Fruit fly (Drosophila melanogaster): ENCODE results near the gene Nplp4.

The Nplp4 gene

DNA sequence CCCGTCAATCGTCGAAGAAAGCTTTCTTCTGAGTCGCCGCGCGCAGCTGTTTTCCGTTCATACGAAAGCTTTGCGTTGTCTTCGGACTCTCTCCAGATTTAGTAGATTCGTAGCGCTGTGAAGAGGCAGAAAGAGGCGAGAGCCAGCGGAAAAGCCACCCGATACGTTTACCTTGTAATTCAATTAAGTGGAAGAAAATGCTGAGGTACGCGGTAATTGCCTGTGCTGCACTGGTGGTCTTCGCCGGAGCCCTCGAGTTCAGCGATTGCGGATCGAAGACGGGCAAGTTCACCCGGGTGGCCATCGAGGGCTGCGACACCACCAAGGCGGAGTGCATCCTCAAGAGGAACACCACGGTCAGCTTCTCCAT is 20.0 kb upstream of the Nplp4 start, which contains the start of gene Npc2a (continued):
- TF ChIP-seq nom (GFP tag; optimal IDR thresholded peaks at IDR 0.05), result peak; percentile 21

DNA sequence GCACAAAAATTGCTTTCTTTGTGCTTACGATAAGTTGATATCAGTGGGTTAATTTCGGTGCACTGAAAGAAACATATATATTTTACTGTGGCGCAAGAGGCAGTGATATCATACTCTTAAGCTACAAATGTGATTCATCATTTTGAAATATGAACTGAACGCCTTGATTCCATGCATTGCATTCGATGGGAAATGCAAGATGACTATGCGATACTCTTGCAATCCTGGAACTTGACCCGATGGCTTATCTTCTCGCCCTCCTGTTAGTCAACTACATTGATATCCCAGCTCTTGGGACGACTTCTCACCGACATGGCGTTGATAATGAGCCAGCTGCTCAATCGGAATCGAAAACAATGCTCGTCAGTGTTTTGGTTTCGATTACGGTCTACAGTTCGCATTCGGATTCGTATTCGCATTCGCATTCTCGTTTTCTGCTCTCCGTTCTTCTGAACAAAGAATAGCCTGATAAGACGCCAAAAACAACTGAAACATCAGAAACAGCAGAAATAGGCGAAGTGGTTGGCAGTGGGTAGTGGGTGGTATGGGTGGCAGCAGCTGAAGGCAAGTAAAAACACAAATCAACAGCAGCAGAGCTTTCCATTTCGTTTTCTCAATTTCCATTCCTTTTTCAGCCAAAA is 18.8 kb upstream of the Nplp4 start:
- TF ChIP-seq luna (GFP tag; optimal IDR thresholded peaks at IDR 0.05) (no peak), CG31224 (GFP tag; IDR thresholded peaks at IDR 0.05) (peak; percentile 53), corto (GFP tag; optimal IDR thresholded peaks at IDR 0.05) (peak; percentile 68), nom (GFP tag; optimal IDR thresholded peaks at IDR 0.05) (peak; percentile 45), lbe (GFP tag; optimal IDR thresholded peaks at IDR 0.05) (peak; percentile 43), bcd (GFP tag; optimal IDR thresholded peaks at IDR 0.05) (no peak), al (GFP tag; IDR thresholded peaks at IDR 0.05) (no peak), CG15696 (tag; optimal IDR thresholded peaks at IDR 0.05) (no peak), CG12942 (GFP tag; optimal IDR thresholded peaks at IDR 0.05) (no peak), HLHmδ (GFP tag; optimal IDR thresholded peaks at IDR 0.05) (no peak), Stat92E (GFP tag; optimal IDR thresholded peaks at IDR 0.05) (no peak), CG10654 (GFP tag; optimal IDR thresholded peaks at IDR 0.05) (no peak), D (optimal IDR thresholded peaks at IDR 0.05) (no peak), D (GFP tag; optimal IDR thresholded peaks at IDR 0.05) (no peak), Bdp1 (GFP tag; optimal IDR thresholded peaks at IDR 0.05) (no peak)

DNA sequence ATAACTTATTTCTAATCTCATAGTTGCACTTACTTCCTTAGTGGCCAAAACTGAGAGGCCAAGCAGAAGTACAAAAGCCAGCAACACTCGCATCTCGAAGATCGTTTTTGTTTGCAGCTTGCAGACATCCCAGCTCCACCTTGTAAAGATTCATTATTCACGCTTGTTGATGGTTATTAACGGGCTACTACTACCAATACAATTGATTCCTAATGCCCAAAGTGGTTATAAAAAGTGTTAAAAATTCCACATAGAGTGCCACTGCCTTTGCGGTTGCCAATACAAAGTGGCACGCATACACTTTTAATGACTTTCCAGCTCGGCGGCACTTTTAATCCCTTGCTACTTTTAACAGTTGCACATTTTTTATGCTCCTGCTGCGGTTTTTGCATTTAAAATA is 16.2 kb upstream of the Nplp4 start, which contains the start of gene Obp22a:
TSS of gene Obp22a (minus strand) at position 101 of the 400 bp plus-strand sequence.
- TF ChIP-seq nau (GFP tag; optimal IDR thresholded peaks at IDR 0.05) (no peak), Atf3 (GFP tag; optimal IDR thresholded peaks at IDR 0.05) (no peak), fd102C (GFP tag; optimal IDR thresholded peaks at IDR 0.05) (no peak), az2 (GFP tag; optimal IDR thresholded peaks at IDR 0.05) (no peak), Deaf1 (tag; optimal IDR thresholded peaks at IDR 0.05) (no peak), sc (optimal IDR thresholded peaks at IDR 0.05) (no peak), sc (GFP tag; optimal IDR thresholded peaks at IDR 0.05) (no peak), emc (GFP tag; optimal IDR thresholded peaks at IDR 0.05) (no peak), zf30C (GFP tag; optimal IDR thresholded peaks at IDR 0.05) (no peak), NFAT (GFP tag; IDR thresholded peaks at IDR 0.05) (no peak), CG12769 (tag; optimal IDR thresholded peaks at IDR 0.05) (no peak), Hey (tag; optimal IDR thresholded peaks at IDR 0.05) (no peak), so (GFP tag; IDR thresholded peaks at IDR 0.05) (no peak), slbo (GFP tag; IDR thresholded peaks at IDR 0.05) (no peak), CG13624 (GFP tag; optimal IDR thresholded peaks at IDR 0.05) (no peak), E2f1 (GFP tag; IDR thresholded peaks at IDR 0.05) (no peak), CG4360 (GFP tag; IDR thresholded peaks at IDR 0.05) (no peak), CG1832 (GFP tag; optimal IDR thresholded peaks at IDR 0.05) (no peak), aop (GFP tag; IDR thresholded peaks at IDR 0.05) (no peak), z (GFP tag; IDR thresholded peaks at IDR 0.05) (no peak), twi (tag; optimal IDR thresholded peaks at IDR 0.05) (no peak)

DNA sequence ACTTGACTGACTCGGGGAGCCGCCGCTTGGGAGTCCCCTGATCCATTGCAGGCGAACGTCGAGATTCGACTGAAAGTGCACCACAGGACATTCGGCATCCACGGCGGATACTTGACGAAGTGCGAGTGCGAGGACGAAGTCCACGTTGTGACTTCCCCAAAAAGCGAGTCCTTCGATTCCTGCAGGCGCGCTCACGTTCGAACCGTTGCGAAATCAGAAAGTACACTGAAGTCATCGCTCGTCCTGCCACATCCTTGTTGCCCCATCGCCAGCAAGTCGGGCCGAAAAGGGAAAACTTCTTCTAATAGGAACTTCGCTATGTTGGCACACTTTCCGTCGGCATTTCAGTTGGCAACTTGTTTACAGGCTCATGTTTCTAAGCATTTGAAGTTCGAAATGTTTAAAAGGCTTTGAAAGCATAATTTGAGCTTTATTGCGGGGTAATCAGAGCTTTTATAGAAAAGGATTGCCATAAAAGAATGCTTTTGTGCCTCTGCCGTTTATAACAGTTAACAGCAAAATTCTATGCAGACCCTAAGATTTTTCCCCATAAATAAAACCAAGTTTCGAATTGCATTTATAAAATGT is 2.0 kb upstream of the Nplp4 start, which contains the start of gene CG33543:
TSS of gene CG33543 (minus strand) at position 232 of the 588 bp plus-strand sequence.
- no peak for TF ChIP-seq Asciz (GFP tag; optimal IDR thresholded peaks at IDR 0.05)
- no peak for TF ChIP-seq CG14667 (GFP tag; IDR thresholded peaks at IDR 0.05)
- no peak for TF ChIP-seq Taf1 (GFP tag; IDR thresholded peaks at IDR 0.05)
- TF ChIP-seq CG18599 (GFP tag; optimal IDR thresholded peaks at IDR 0.05), result no peak
- TF ChIP-seq CG3726 (GFP tag; IDR thresholded peaks at IDR 0.05), result no peak
- peak; percentile 98 for TF ChIP-seq CG11504 (tag; optimal IDR thresholded peaks at IDR 0.05)
- TF ChIP-seq D19B (GFP tag; optimal IDR thresholded peaks at IDR 0.05), result no peak
- 0 out of 3 replicates have a peak, but pooled peaks have one; percentile 27 for TF ChIP-seq CG11560 (tag; IDR thresholded peaks at IDR 0.05)
- TF ChIP-seq Dbx (GFP tag; IDR thresholded peaks at IDR 0.05), result 0 out of 3 replicates have a peak, but pooled peaks have one; percentile 25
- TF ChIP-seq CG18262 (tag; optimal IDR thresholded peaks at IDR 0.05), result no peak
- no peak for TF ChIP-seq jigr1 (GFP tag; IDR thresholded peaks at IDR 0.05)
- no peak for TF ChIP-seq Hmr (GFP tag; optimal IDR thresholded peaks at IDR 0.05)

All from whole organism, embryonic.